Worm (Caenorhabditis elegans) whole organism, L3 larva: ENCODE data around the gene npp-21.

ENCODE experiments used
- ama-1 ChIP-seq: fragments of 150-350 bp; optimal IDR thresholded peaks from 2 replicates; lab custom pipeline; 2018
- egl-27 ChIP-seq: sonication (generic microtip); optimal IDR thresholded peaks from 4 replicates; lab custom pipeline; 2017; ENCODE audit warnings: missing biosample characterization, missing genetic modification reagents, missing genetic modification characterization
- fos-1 ChIP-seq: fragments of 150-350 bp; optimal IDR thresholded peaks from 2 replicates; lab custom pipeline; 2014; ENCODE audit warnings: missing biosample characterization, missing genetic modification characterization
- lsy-12 ChIP-seq: sonication (generic microtip); optimal IDR thresholded peaks from 2 replicates; lab custom pipeline; 2016; ENCODE audit warnings: mild to moderate bottlenecking, missing genetic modification characterization, missing compliant biosample characterization
- sea-2 ChIP-seq: fragments of 150-350 bp; sonication (generic microtip); optimal IDR thresholded peaks from 4 replicates; lab custom pipeline; 2014; ENCODE audit warnings: missing biosample characterization, missing genetic modification reagents, missing genetic modification characterization
- unc-39 ChIP-seq: sonication (generic microtip); optimal IDR thresholded peaks from 4 replicates; lab custom pipeline; 2017; ENCODE audit warnings: missing biosample characterization, missing genetic modification characterization
- ztf-11 ChIP-seq: fragments of 150-350 bp; optimal IDR thresholded peaks from 2 replicates; lab custom pipeline; 2014; ENCODE audit warnings: missing biosample characterization, missing genetic modification characterization

- TF ChIP-seq unc-39 (tag; lab: Kevin White, UChicago): no peak
- TF ChIP-seq sea-2: no peak
- TF ChIP-seq fos-1: no peak
- TF ChIP-seq ztf-11 (tag; lab: Kevin White, UChicago): no peak
- TF ChIP-seq lsy-12 (tag; lab: Kevin White, UChicago): no peak
- no peak for TF ChIP-seq ama-1
- TF ChIP-seq egl-27 (tag; lab: Kevin White, UChicago): no peak
These were observed 41.5 kb upstream of the npp-21 start for ce11 chrII:7557981-7558380.
